Worm (Caenorhabditis elegans): Measurements from ENCODE around the gene T19D12.9.

DNA sequence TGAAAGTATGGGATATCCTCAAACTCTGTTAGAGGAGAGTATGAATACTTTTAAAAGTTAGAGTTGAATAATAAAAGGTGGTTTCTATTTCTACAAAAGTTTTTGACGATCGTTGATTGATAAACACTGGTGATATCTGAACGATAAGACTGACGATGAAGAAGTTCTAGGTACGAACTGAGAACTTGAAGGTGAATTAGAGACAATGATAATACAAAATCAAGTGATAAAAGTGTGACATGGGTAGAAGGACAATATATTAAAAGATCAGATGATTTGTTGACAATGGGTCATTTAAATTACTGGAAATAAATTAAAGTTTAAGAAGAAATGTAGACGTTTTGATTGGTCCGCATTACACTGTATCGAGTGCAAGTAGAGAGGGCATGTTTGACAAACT lies 41.2 kb upstream of the T19D12.9 start, which contains the start of gene C18H9.5:
- TF ChIP-seq R02D3.7 (tag; optimal IDR thresholded peaks at IDR 0.05) (no peak), aha-1 (tag) (no peak), snpc-1.2 (GFP tag; IDR thresholded peaks at IDR 0.05) (no peak), ces-1 (GFP tag; optimal IDR thresholded peaks at IDR 0.05) (no peak), ceh-82 (tag; optimal IDR thresholded peaks at IDR 0.05) (no peak), lin-39 (tag; optimal IDR thresholded peaks at IDR 0.05) (no peak)

Data from whole organism, L4 larva.